Worm (Caenorhabditis elegans) whole organism, L1 larva: Measurements from ENCODE around the gene F21C10.10.

Source experiments
- aha-1 ChIP-seq: fragments of 150-350 bp; optimal IDR thresholded peaks from 2 replicates; lab custom pipeline; 2014; ENCODE audit warnings: missing biosample characterization, missing genetic modification characterization
- mdl-1 ChIP-seq, 2 experiments: fragments of 150-350 bp; optimal IDR thresholded peaks; 2 replicates each; lab custom pipeline; 2014 to 2017; ENCODE audit warnings: missing biosample characterization in 2 of 2, missing genetic modification characterization in 2 of 2, inconsistent platforms in 1 of 2
- mep-1 ChIP-seq: fragments of 150-350 bp; optimal IDR thresholded peaks from 2 replicates; lab custom pipeline; 2014; ENCODE audit warnings: missing biosample characterization, missing genetic modification characterization
- nhr-12 ChIP-seq: sonication (generic microtip); optimal IDR thresholded peaks from 2 replicates; lab custom pipeline; 2017; ENCODE audit warnings: missing biosample characterization, missing genetic modification characterization
- nhr-28 ChIP-seq: fragments of 150-350 bp; optimal IDR thresholded peaks from 2 replicates; lab custom pipeline; 2014; ENCODE audit warnings: missing biosample characterization, missing genetic modification characterization
- nhr-76 ChIP-seq: sonication (generic microtip); optimal IDR thresholded peaks from 2 replicates; lab custom pipeline; 2017; ENCODE audit warnings: missing biosample characterization, missing genetic modification characterization
- nhr-84 ChIP-seq: sonication (generic microtip); optimal IDR thresholded peaks from 2 replicates; lab custom pipeline; 2017; ENCODE audit warnings: missing biosample characterization, missing genetic modification characterization
- sptf-1 ChIP-seq: fragments of 150-350 bp; optimal IDR thresholded peaks from 2 replicates; lab custom pipeline; 2014; ENCODE audit warnings: missing biosample characterization, missing genetic modification characterization
- unc-86 ChIP-seq: sonication (generic microtip); optimal IDR thresholded peaks from 2 replicates; lab custom pipeline; 2016; ENCODE audit warnings: missing genetic modification characterization, missing compliant biosample characterization
- zip-4 ChIP-seq: fragments of 200-800 bp; sonication (Bioruptor generic); optimal IDR thresholded peaks from 2 replicates; lab custom pipeline; 2018; ENCODE audit warnings: mild to moderate bottlenecking, missing genetic modification characterization, moderate library complexity, missing compliant biosample characterization
- ztf-4 ChIP-seq: fragments of 150-350 bp; optimal IDR thresholded peaks from 2 replicates; lab custom pipeline; 2014; ENCODE audit warnings: missing biosample characterization, missing genetic modification characterization

DNA sequence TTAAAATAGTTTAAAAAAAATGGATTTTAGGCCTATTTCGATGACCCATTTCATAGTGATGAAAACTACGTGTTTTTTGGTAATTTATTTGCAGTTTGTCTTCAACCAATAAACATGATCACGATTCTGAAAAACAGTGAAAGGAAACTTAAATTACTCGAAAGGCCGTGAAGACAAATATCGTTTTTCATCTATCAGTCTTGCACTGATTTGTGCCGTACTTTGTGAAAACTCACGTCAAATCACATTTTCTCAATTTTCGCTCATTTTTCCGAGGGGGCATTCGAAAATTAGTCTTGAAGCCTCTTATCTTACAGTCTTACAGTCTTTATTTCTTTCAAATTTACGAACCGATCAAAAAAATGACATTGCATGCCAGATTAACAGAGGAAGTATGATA is 37.4 kb upstream of the F21C10.10 start, which contains the start of gene C25E10.11:
- TF ChIP-seq unc-86 (no peak), nhr-28 (no peak), nhr-76 (no peak), nhr-12 (tag; lab: Kevin White, UChicago) (no peak), nhr-84 (tag; lab: Kevin White, UChicago) (no peak), ztf-4 (tag; lab: Kevin White, UChicago) (no peak), sptf-1 (no peak), mep-1 (no peak), zip-4 (GFP tag; lab: Kevin White, UChicago) (no peak), aha-1 (tag; lab: Kevin White, UChicago) (no peak), mdl-1 (tag; optimal IDR thresholded peaks at IDR 0.05; lab: Kevin White, UChicago) (no peak)
